Worm (Caenorhabditis elegans) whole organism, young adult: ENCODE results near the gene sre-5.
A peak's percentile ranks its signal among the peaks of the same experiment; 100 is the strongest.

Experiments
- F22D6.2 ChIP-seq: sonication (generic microtip); optimal IDR thresholded peaks from 2 replicates; lab custom pipeline; 2016; ENCODE audit warnings: mild to moderate bottlenecking, missing genetic modification characterization, missing compliant biosample characterization
- F23B12.7 ChIP-seq: sonication (generic microtip); optimal IDR thresholded peaks from 2 replicates; lab custom pipeline; 2017; ENCODE audit warnings: missing genetic modification characterization, mild to moderate bottlenecking, missing compliant biosample characterization, antibody characterized with exemption, moderate library complexity; ENCODE audit not compliant: insufficient read depth
- F33H1.4 ChIP-seq: fragments of 200-800 bp; sonication (Bioruptor generic); IDR thresholded peaks from 2 replicates; pipeline ENCODE4 v1.3.6; 2022; ENCODE audit warnings: missing genetic modification reagents, missing genetic modification characterization, missing compliant biosample characterization
- F37B4.10 ChIP-seq: fragments of 200-800 bp; sonication (Bioruptor generic); IDR thresholded peaks from 2 replicates; pipeline ENCODE4 v1.3.6; 2022; ENCODE audit warnings: missing genetic modification characterization, missing compliant biosample characterization
- F57A8.1 ChIP-seq: fragments of 200-800 bp; sonication (Bioruptor generic); optimal IDR thresholded peaks from 2 replicates; lab custom pipeline; 2018; ENCODE audit warnings: mild to moderate bottlenecking, missing genetic modification characterization, moderate library complexity, missing compliant biosample characterization
- F57C9.4 ChIP-seq: sonication (generic microtip); optimal IDR thresholded peaks from 2 replicates; lab custom pipeline; 2017; ENCODE audit warnings: mild to moderate bottlenecking, missing genetic modification characterization, missing compliant biosample characterization
- T26A5.8 ChIP-seq: sonication (generic microtip); optimal IDR thresholded peaks from 2 replicates; lab custom pipeline; 2016; ENCODE audit warnings: missing genetic modification characterization, missing compliant biosample characterization
- Y95B8A.8 ChIP-seq: fragments of 200-800 bp; sonication (Bioruptor generic); IDR thresholded peaks from 2 replicates; pipeline ENCODE4 v1.3.6; 2022; ENCODE audit warnings: missing genetic modification reagents, missing genetic modification characterization, missing compliant biosample characterization
- atf-7 ChIP-seq: sonication (generic microtip); optimal IDR thresholded peaks from 2 replicates; lab custom pipeline; 2017; ENCODE audit warnings: mild to moderate bottlenecking, missing genetic modification characterization, missing compliant biosample characterization
- athp-1 ChIP-seq: sonication (generic microtip); optimal IDR thresholded peaks from 2 replicates; lab custom pipeline; 2017; ENCODE audit warnings: mild to moderate bottlenecking, missing genetic modification characterization, missing compliant biosample characterization
- bed-2 ChIP-seq: fragments of 200-800 bp; sonication (Bioruptor generic); IDR thresholded peaks from 2 replicates; pipeline ENCODE4 v1.3.6; 2022; ENCODE audit warnings: missing genetic modification reagents, missing genetic modification characterization, missing compliant biosample characterization
- cebp-1 ChIP-seq, 2 experiments: fragments of 200-800 bp in 1 of 2; sonication (Bioruptor generic) in 1 of 2; sonication (generic microtip) in 1 of 2; IDR thresholded peaks in 1 of 2; optimal IDR thresholded peaks in 1 of 2; 2 replicates each; pipeline versions ENCODE4 v1.3.6 to Lab custom; 2017 to 2022; ENCODE audit warnings: missing compliant biosample characterization in 2 of 2, missing genetic modification characterization in 2 of 2, mild to moderate bottlenecking in 1 of 2, missing genetic modification reagents in 1 of 2, moderate library complexity in 1 of 2
- ceh-100 ChIP-seq: fragments of 200-800 bp; sonication (Bioruptor generic); IDR thresholded peaks from 2 replicates; pipeline ENCODE4 v1.3.6; 2022; ENCODE audit warnings: missing genetic modification reagents, missing genetic modification characterization, missing compliant biosample characterization
- ceh-79 ChIP-seq: sonication (generic microtip); optimal IDR thresholded peaks from 2 replicates; lab custom pipeline; 2017; ENCODE audit warnings: mild to moderate bottlenecking, missing genetic modification characterization, missing compliant biosample characterization
- ceh-91 ChIP-seq: fragments of 200-800 bp; sonication (Bioruptor generic); IDR thresholded peaks from 2 replicates; pipeline ENCODE4 v1.3.6; 2022; ENCODE audit warnings: missing genetic modification reagents, missing genetic modification characterization, missing compliant biosample characterization
- chd-7 ChIP-seq: sonication (generic microtip); optimal IDR thresholded peaks from 2 replicates; lab custom pipeline; 2016; ENCODE audit warnings: mild to moderate bottlenecking, missing genetic modification characterization, moderate library complexity, missing compliant biosample characterization
- egl-44 ChIP-seq: fragments of 200-800 bp; sonication (Bioruptor generic); IDR thresholded peaks from 2 replicates; pipeline ENCODE4 v1.3.6; 2022; ENCODE audit warnings: missing genetic modification reagents, missing genetic modification characterization, missing compliant biosample characterization
- ets-4 ChIP-seq: fragments of 200-800 bp; sonication (Bioruptor generic); optimal IDR thresholded peaks from 2 replicates; lab custom pipeline; 2018; ENCODE audit warnings: mild to moderate bottlenecking, missing genetic modification characterization, missing compliant biosample characterization
- fkh-3 ChIP-seq: sonication (generic microtip); optimal IDR thresholded peaks from 2 replicates; lab custom pipeline; 2016; ENCODE audit warnings: mild to moderate bottlenecking, missing genetic modification characterization, missing compliant biosample characterization
- gei-17 ChIP-seq: fragments of 200-800 bp; sonication (Bioruptor generic); optimal IDR thresholded peaks from 2 replicates; lab custom pipeline; 2018; ENCODE audit warnings: mild to moderate bottlenecking, missing genetic modification characterization, missing compliant biosample characterization
- hlh-26 ChIP-seq: fragments of 200-800 bp; sonication (Bioruptor generic); conservative IDR thresholded peaks from 2 replicates; pipeline ENCODE4 v1.3.6; 2022; ENCODE audit warnings: missing genetic modification reagents, missing genetic modification characterization, missing compliant biosample characterization
- hmg-1.2 ChIP-seq: fragments of 200-800 bp; sonication (Bioruptor generic); IDR thresholded peaks from 2 replicates; pipeline ENCODE4 v1.3.6; 2022; ENCODE audit warnings: missing genetic modification reagents, missing genetic modification characterization, missing compliant biosample characterization
- lag-1 ChIP-seq: fragments of 200-800 bp; sonication (Bioruptor generic); IDR thresholded peaks from 2 replicates; pipeline ENCODE4 v1.3.6; 2022; ENCODE audit warnings: missing genetic modification reagents, missing genetic modification characterization, missing compliant biosample characterization
- lin-35 ChIP-seq, 3 experiments: fragments of 150-350 bp in 2 of 3; sonication (generic microtip) in 1 of 3; optimal IDR thresholded peaks; 2 replicates each; lab custom pipeline; 2014 to 2018; ENCODE audit warnings: missing biosample characterization in 3 of 3, missing genetic modification characterization in 3 of 3, missing genetic modification reagents in 3 of 3
- lin-40 ChIP-seq: sonication (generic microtip); optimal IDR thresholded peaks from 2 replicates; lab custom pipeline; 2016; ENCODE audit warnings: missing genetic modification characterization, mild to moderate bottlenecking, missing compliant biosample characterization, missing genotype, missing genetic modification reagents
- lin-54 ChIP-seq: fragments of 200-800 bp; sonication (Bioruptor generic); optimal IDR thresholded peaks from 2 replicates; lab custom pipeline; 2018; ENCODE audit warnings: mild to moderate bottlenecking, missing genetic modification characterization, missing compliant biosample characterization
- lir-1 ChIP-seq: fragments of 200-800 bp; sonication (Bioruptor generic); conservative IDR thresholded peaks from 2 replicates; pipeline ENCODE4 v1.3.6; 2022; ENCODE audit warnings: missing genetic modification reagents, missing genetic modification characterization, missing compliant biosample characterization
- madf-3 ChIP-seq: fragments of 200-800 bp; sonication (Bioruptor generic); IDR thresholded peaks from 2 replicates; pipeline ENCODE4 v1.3.6; 2022; ENCODE audit warnings: missing genetic modification reagents, missing genetic modification characterization, missing compliant biosample characterization
- madf-6 ChIP-seq: fragments of 200-800 bp; sonication (Bioruptor generic); IDR thresholded peaks from 2 replicates; pipeline ENCODE4 v1.3.6; 2022; ENCODE audit warnings: missing genetic modification reagents, missing genetic modification characterization, missing compliant biosample characterization
- mcd-1 ChIP-seq: fragments of 200-800 bp; sonication (Bioruptor generic); IDR thresholded peaks from 2 replicates; pipeline ENCODE4 v1.3.6; 2022; ENCODE audit warnings: missing genetic modification reagents, missing genetic modification characterization, missing compliant biosample characterization
- nhr-120 ChIP-seq: fragments of 200-800 bp; sonication (Bioruptor generic); IDR thresholded peaks from 2 replicates; pipeline ENCODE4 v1.3.6; 2022; ENCODE audit warnings: missing genetic modification characterization, missing compliant biosample characterization
- nhr-179 ChIP-seq: sonication (generic microtip); optimal IDR thresholded peaks from 2 replicates; lab custom pipeline; 2016; ENCODE audit warnings: mild to moderate bottlenecking, missing genetic modification characterization, missing compliant biosample characterization
- nhr-80 ChIP-seq: sonication (generic microtip); optimal IDR thresholded peaks from 2 replicates; lab custom pipeline; 2016; ENCODE audit warnings: missing genetic modification characterization, missing compliant biosample characterization
- pha-4 ChIP-seq: fragments of 150-350 bp; sonication (generic microtip); optimal IDR thresholded peaks from 2 replicates; lab custom pipeline; 2014; ENCODE audit warnings: missing biosample characterization, missing genetic modification reagents, missing genetic modification characterization
- rcor-1 ChIP-seq: fragments of 200-800 bp; sonication (Bioruptor generic); IDR thresholded peaks from 2 replicates; pipeline ENCODE4 v1.3.6; 2022; ENCODE audit warnings: missing genetic modification reagents, missing genetic modification characterization, missing compliant biosample characterization
- rpc-1 ChIP-seq, 2 experiments: fragments of 150-350 bp in 1 of 2; sonication (generic microtip) in 1 of 2; optimal IDR thresholded peaks; 2 replicates each; lab custom pipeline; 2014 to 2018; ENCODE audit warnings: missing biosample characterization in 1 of 2, missing genetic modification characterization in 1 of 2, missing genetic modification reagents in 1 of 2, missing genotype in 1 of 2
- sdz-38 ChIP-seq: sonication (generic microtip); optimal IDR thresholded peaks from 2 replicates; lab custom pipeline; 2016; ENCODE audit warnings: missing genotype, missing genetic modification characterization, missing compliant biosample characterization
- snpc-1.3 ChIP-seq: sonication (generic microtip); optimal IDR thresholded peaks from 2 replicates; lab custom pipeline; 2017; ENCODE audit warnings: missing genetic modification characterization, mild to moderate bottlenecking, missing compliant biosample characterization, antibody characterized with exemption, moderate library complexity, missing genotype, missing genetic modification reagents; ENCODE audit not compliant: insufficient read depth
- unc-130 ChIP-seq: sonication (generic microtip); optimal IDR thresholded peaks from 2 replicates; lab custom pipeline; 2016; ENCODE audit warnings: missing genetic modification reagents, missing genetic modification characterization, missing compliant biosample characterization
- unc-62 ChIP-seq: fragments of 150-350 bp; optimal IDR thresholded peaks from 2 replicates; lab custom pipeline; 2014; ENCODE audit warnings: missing biosample characterization, missing genetic modification reagents, missing genetic modification characterization
- xnd-1 ChIP-seq: sonication (generic microtip); optimal IDR thresholded peaks from 2 replicates; lab custom pipeline; 2016; ENCODE audit warnings: missing genotype, missing genetic modification reagents, missing genetic modification characterization, missing compliant biosample characterization
- zfh-2 ChIP-seq: fragments of 200-800 bp; sonication (Bioruptor generic); conservative IDR thresholded peaks from 2 replicates; pipeline ENCODE4 v1.3.6; 2022; ENCODE audit warnings: missing genetic modification reagents, missing genetic modification characterization, missing compliant biosample characterization
- ztf-18 ChIP-seq: sonication (generic microtip); optimal IDR thresholded peaks from 2 replicates; lab custom pipeline; 2016; ENCODE audit warnings: missing genotype, mild to moderate bottlenecking, missing genetic modification characterization, missing compliant biosample characterization
- ztf-26 ChIP-seq: sonication (generic microtip); optimal IDR thresholded peaks from 2 replicates; lab custom pipeline; 2017; ENCODE audit warnings: missing genetic modification characterization, missing compliant biosample characterization
- ztf-28 ChIP-seq: fragments of 200-800 bp; sonication (Bioruptor generic); IDR thresholded peaks from 2 replicates; pipeline ENCODE4 v1.3.6; 2022; ENCODE audit warnings: missing genetic modification reagents, missing genetic modification characterization, missing compliant biosample characterization

sre-5 gene

ce11 chrIV:3515412-3516046 is 49.5 kb upstream of the sre-5 start (continued):
- TF ChIP-seq unc-130 (no peak), pha-4 (tag; lab: Kevin White, UChicago) (no peak), F23B12.7 (tag; lab: Kevin White, UChicago) (no peak), hlh-26 (GFP tag; lab: Robert Waterston, UW) (no peak)

ce11 chrIV:3516586-3516985 is 48.4 kb upstream of the sre-5 start, which contains the start of gene unc-33:
unc-33 (plus strand) TSS chrIV:3516886.
- TF ChIP-seq egl-44 (GFP tag; lab: Robert Waterston, UW), result no peak
- no peak for TF ChIP-seq cebp-1 (GFP tag; IDR thresholded peaks at IDR 0.05; lab: Robert Waterston, UW)
- no peak for TF ChIP-seq cebp-1 (tag; optimal IDR thresholded peaks at IDR 0.05; lab: Kevin White, UChicago)
- TF ChIP-seq athp-1 (tag; lab: Kevin White, UChicago), result no peak
- TF ChIP-seq T26A5.8 (tag; lab: Kevin White, UChicago), result no peak
- no peak for TF ChIP-seq lin-40
- TF ChIP-seq nhr-80, result no peak
- TF ChIP-seq ceh-91 (GFP tag; lab: Robert Waterston, UW), result no peak
- no peak for TF ChIP-seq ztf-18
- no peak for TF ChIP-seq F57A8.1 (GFP tag; lab: Kevin White, UChicago)
- TF ChIP-seq F37B4.10, result no peak
- TF ChIP-seq rcor-1, result no peak
- TF ChIP-seq chd-7 (tag; lab: Kevin White, UChicago), result no peak
- no peak for TF ChIP-seq madf-3 (GFP tag; lab: Robert Waterston, UW)
- TF ChIP-seq ztf-26 (tag; lab: Kevin White, UChicago), result no peak
- TF ChIP-seq, all 124 proteins: peak for 0

ce11 chrIV:3517582-3517981 is 47.4 kb upstream of the sre-5 start:
- TF ChIP-seq F22D6.2 (no peak), rpc-1 (optimal IDR thresholded peaks at IDR 0.05; lab: Kevin White, UChicago) (no peak), rpc-1 (tag; optimal IDR thresholded peaks at IDR 0.05; lab: Kevin White, UChicago) (no peak), zfh-2 (no peak), nhr-120 (GFP tag; lab: Robert Waterston, UW) (no peak), unc-62 (GFP tag; lab: Kevin White, UChicago) (no peak), ceh-79 (no peak), nhr-179 (no peak), lin-54 (GFP tag; lab: Kevin White, UChicago) (peak; percentile 21), T26A5.8 (tag; lab: Kevin White, UChicago) (no peak), fkh-3 (tag; lab: Kevin White, UChicago) (no peak), madf-6 (GFP tag; lab: Robert Waterston, UW) (peak; percentile 83), bed-2 (GFP tag; lab: Robert Waterston, UW) (no peak), atf-7 (tag; lab: Kevin White, UChicago) (no peak), F57C9.4 (tag; lab: Kevin White, UChicago) (no peak), F57A8.1 (GFP tag; lab: Kevin White, UChicago) (no peak), mcd-1 (no peak), gei-17 (GFP tag; lab: Kevin White, UChicago) (no peak), lir-1 (GFP tag; lab: Robert Waterston, UW) (no peak), ceh-100 (GFP tag; lab: Robert Waterston, UW) (no peak), F37B4.10 (no peak), lin-35 (GFP tag; optimal IDR thresholded peaks at IDR 0.05; lab: Kevin White, UChicago) (no peak), lag-1 (no peak), snpc-1.3 (tag; lab: Kevin White, UChicago) (peak; percentile 56), ztf-28 (GFP tag; lab: Robert Waterston, UW) (no peak), xnd-1 (tag; lab: Kevin White, UChicago) (peak; percentile 84), hmg-1.2 (no peak), ztf-18 (no peak), F33H1.4 (GFP tag; lab: Robert Waterston, UW) (peak; percentile 88), Y95B8A.8 (GFP tag; lab: Robert Waterston, UW) (no peak), ets-4 (GFP tag; lab: Kevin White, UChicago) (no peak), sdz-38 (no peak)
